Worm (Caenorhabditis elegans) whole organism, L3 larva: ENCODE measurements around the gene psd-1.
A peak's percentile ranks its signal among the peaks of the same experiment; 100 is the strongest.

ENCODE experiments used
- ZK546.5 ChIP-seq: sonication (generic microtip); optimal IDR thresholded peaks from 2 replicates; lab custom pipeline; 2017; ENCODE audit warnings: missing biosample characterization, missing genetic modification characterization
- ama-1 ChIP-seq: fragments of 150-350 bp; optimal IDR thresholded peaks from 2 replicates; lab custom pipeline; 2018
- ceh-16 ChIP-seq: sonication (generic microtip); optimal IDR thresholded peaks from 2 replicates; lab custom pipeline; 2017; ENCODE audit warnings: missing biosample characterization, missing genetic modification characterization
- elt-3 ChIP-seq, 3 experiments: fragments of 150-350 bp in 1 of 3; sonication (generic microtip) in 2 of 3; optimal IDR thresholded peaks; 2 replicates in 2 of 3; 4 replicates in 1 of 3; lab custom pipeline; 2014 to 2017; ENCODE audit warnings: missing biosample characterization in 3 of 3, missing genetic modification characterization in 3 of 3
- fos-1 ChIP-seq: fragments of 150-350 bp; optimal IDR thresholded peaks from 2 replicates; lab custom pipeline; 2014; ENCODE audit warnings: missing biosample characterization, missing genetic modification characterization
- lin-15B ChIP-seq: fragments of 150-350 bp; optimal IDR thresholded peaks from 2 replicates; lab custom pipeline; 2014; ENCODE audit warnings: missing biosample characterization, missing genetic modification characterization
- nfya-1 ChIP-seq: sonication (generic microtip); optimal IDR thresholded peaks from 2 replicates; lab custom pipeline; 2017; ENCODE audit warnings: missing genetic modification characterization, mild to moderate bottlenecking, missing compliant biosample characterization, antibody characterized with exemption, moderate library complexity; ENCODE audit not compliant: insufficient read depth
- pqm-1 ChIP-seq: fragments of 150-350 bp; optimal IDR thresholded peaks from 2 replicates; lab custom pipeline; 2017; ENCODE audit warnings: missing biosample characterization, missing genetic modification characterization, inconsistent platforms

ce11 chrIII:7298045-7298444 is 22.8 kb upstream of the psd-1 start:
- TF ChIP-seq fos-1 (tag; lab: Kevin White, UChicago) (no peak), elt-3 (tag; optimal IDR thresholded peaks at IDR 0.05; lab: Kevin White, UChicago) (no peak), pqm-1 (tag; lab: Kevin White, UChicago) (no peak), ceh-16 (tag; lab: Kevin White, UChicago) (no peak), ama-1 (lab: Kevin White, UChicago) (peak; percentile 41), nfya-1 (tag; lab: Kevin White, UChicago) (no peak), lin-15B (tag; lab: Kevin White, UChicago) (no peak), ZK546.5 (tag; lab: Kevin White, UChicago) (no peak)
